Worm (Caenorhabditis elegans) whole organism, L4 larva: ENCODE data around the gene Y38A10A.11.

Source experiments
- F26F4.8 ChIP-seq: fragments of 200-800 bp; sonication (Bioruptor generic); conservative IDR thresholded peaks from 2 replicates; pipeline ENCODE4 v1.3.6; 2022; ENCODE audit warnings: missing genetic modification characterization, missing compliant biosample characterization
- F44E2.7 ChIP-seq: fragments of 200-800 bp; sonication (Bioruptor generic); IDR thresholded peaks from 2 replicates; pipeline ENCODE4 v2.1.2; 2022; ENCODE audit warnings: missing genetic modification characterization, missing compliant biosample characterization
- T20F7.1 ChIP-seq: fragments of 200-800 bp; sonication (Bioruptor generic); optimal IDR thresholded peaks from 2 replicates; lab custom pipeline; 2018; ENCODE audit warnings: mild to moderate bottlenecking, missing genetic modification characterization, missing compliant biosample characterization
- Y48G9A.11 ChIP-seq: fragments of 200-800 bp; sonication (Bioruptor generic); IDR thresholded peaks from 2 replicates; pipeline ENCODE4 v1.3.6; 2022; ENCODE audit warnings: missing genetic modification reagents, missing genetic modification characterization, missing compliant biosample characterization
- ZK546.5 ChIP-seq, 2 experiments: sonication (generic microtip); optimal IDR thresholded peaks; 2 replicates each; lab custom pipeline; 2017; ENCODE audit warnings: missing biosample characterization in 2 of 2, missing genetic modification characterization in 2 of 2
- aha-1 ChIP-seq: fragments of 150-350 bp; peaks from one replicate; lab custom pipeline; 2014; ENCODE audit warnings: missing biosample characterization, missing genetic modification characterization
- aly-2 ChIP-seq: sonication (generic microtip); optimal IDR thresholded peaks from 2 replicates; lab custom pipeline; 2018; ENCODE audit warnings: missing biosample characterization, missing genetic modification characterization
- ama-1 ChIP-seq: fragments of 150-350 bp; optimal IDR thresholded peaks from 2 replicates; lab custom pipeline; 2014; ENCODE audit warnings: inconsistent platforms, mixed read lengths
- attf-4 ChIP-seq: sonication (generic microtip); optimal IDR thresholded peaks from 3 replicates; lab custom pipeline; 2017; ENCODE audit warnings: missing biosample characterization, missing genetic modification characterization
- ceh-20 ChIP-seq: fragments of 200-800 bp; sonication (Bioruptor generic); IDR thresholded peaks from 2 replicates; pipeline ENCODE4 v1.3.6; 2022; ENCODE audit warnings: missing genetic modification reagents, missing genetic modification characterization, missing compliant biosample characterization
- ceh-32 ChIP-seq: sonication (generic microtip); optimal IDR thresholded peaks from 2 replicates; lab custom pipeline; 2016; ENCODE audit warnings: mild to moderate bottlenecking, missing genetic modification characterization, missing compliant biosample characterization; ENCODE audit not compliant: poor library complexity
- ceh-44 ChIP-seq: fragments of 200-800 bp; sonication (Bioruptor generic); IDR thresholded peaks from 2 replicates; pipeline ENCODE4 v1.3.6; 2022; ENCODE audit warnings: missing genetic modification reagents, missing genetic modification characterization, missing compliant biosample characterization
- ceh-82 ChIP-seq: sonication (generic microtip); optimal IDR thresholded peaks from 2 replicates; lab custom pipeline; 2017; ENCODE audit warnings: missing biosample characterization, missing genetic modification characterization
- ces-1 ChIP-seq: fragments of 150-350 bp; sonication (generic microtip); optimal IDR thresholded peaks from 4 replicates; lab custom pipeline; 2014; ENCODE audit warnings: missing biosample characterization, missing genetic modification reagents, missing genetic modification characterization
- cey-2 ChIP-seq: sonication (generic microtip); optimal IDR thresholded peaks from 3 replicates; lab custom pipeline; 2017; ENCODE audit warnings: missing genetic modification characterization, mild to moderate bottlenecking, missing compliant biosample characterization, antibody characterized with exemption, borderline replicate concordance; ENCODE audit not compliant: insufficient read depth
- daf-12 ChIP-seq: fragments of 150-350 bp; optimal IDR thresholded peaks from 2 replicates; lab custom pipeline; 2014; ENCODE audit warnings: missing biosample characterization, missing genetic modification reagents, missing genetic modification characterization
- dmd-9 ChIP-seq: fragments of 200-800 bp; sonication (Bioruptor generic); IDR thresholded peaks from 2 replicates; pipeline ENCODE4 v1.3.6; 2022; ENCODE audit warnings: missing genetic modification reagents, missing genetic modification characterization, missing compliant biosample characterization
- dve-1 ChIP-seq: sonication (generic microtip); optimal IDR thresholded peaks from 2 replicates; lab custom pipeline; 2017; ENCODE audit warnings: antibody characterized with exemption, mild to moderate bottlenecking, missing genetic modification characterization, missing compliant biosample characterization; ENCODE audit not compliant: insufficient read depth
- egl-27 ChIP-seq: sonication (generic microtip); optimal IDR thresholded peaks from 3 replicates; lab custom pipeline; 2017; ENCODE audit warnings: missing biosample characterization, missing genetic modification reagents, missing genetic modification characterization
- egl-43 ChIP-seq: fragments of 200-800 bp; sonication (Bioruptor generic); IDR thresholded peaks from 2 replicates; pipeline ENCODE4 v1.3.6; 2022; ENCODE audit warnings: missing genetic modification reagents, missing genetic modification characterization, missing compliant biosample characterization
- fos-1 ChIP-seq: fragments of 150-350 bp; optimal IDR thresholded peaks from 2 replicates; lab custom pipeline; 2014; ENCODE audit warnings: missing biosample characterization, missing genetic modification characterization
- gei-8 ChIP-seq: fragments of 200-800 bp; sonication (Bioruptor generic); optimal IDR thresholded peaks from 2 replicates; lab custom pipeline; 2018; ENCODE audit warnings: mild to moderate bottlenecking, missing genetic modification characterization, missing compliant biosample characterization
- hif-1 ChIP-seq, 2 experiments: sonication (generic microtip); optimal IDR thresholded peaks; 2 replicates each; lab custom pipeline; 2016 to 2017; ENCODE audit warnings: missing compliant biosample characterization in 2 of 2, missing genetic modification characterization in 2 of 2, missing genetic modification reagents in 2 of 2, missing genotype in 2 of 2, mild to moderate bottlenecking in 1 of 2
- hlh-11 ChIP-seq: fragments of 200-800 bp; sonication (Bioruptor generic); optimal IDR thresholded peaks from 2 replicates; lab custom pipeline; 2018; ENCODE audit warnings: mild to moderate bottlenecking, missing genetic modification characterization, missing compliant biosample characterization
- lim-7 ChIP-seq: fragments of 200-800 bp; sonication (Bioruptor generic); IDR thresholded peaks from 2 replicates; pipeline ENCODE4 v1.3.6; 2022; ENCODE audit warnings: missing genetic modification characterization, missing compliant biosample characterization
- lin-1 ChIP-seq: fragments of 200-800 bp; sonication (Bioruptor generic); IDR thresholded peaks from 2 replicates; pipeline ENCODE4 v1.3.6; 2022; ENCODE audit warnings: missing genetic modification reagents, missing genetic modification characterization, missing compliant biosample characterization
- lin-38 ChIP-seq: fragments of 200-800 bp; sonication (Bioruptor generic); IDR thresholded peaks from 2 replicates; pipeline ENCODE4 v1.3.6; 2022; ENCODE audit warnings: missing genetic modification reagents, missing genetic modification characterization, missing compliant biosample characterization
- lsy-2 ChIP-seq, 2 experiments: fragments of 150-350 bp in 1 of 2; sonication (generic microtip) in 1 of 2; optimal IDR thresholded peaks; 2 replicates each; lab custom pipeline; 2014 to 2017; ENCODE audit warnings: missing biosample characterization in 2 of 2, missing genetic modification characterization in 2 of 2
- madf-5 ChIP-seq, 2 experiments: fragments of 200-800 bp; sonication (Bioruptor generic); IDR thresholded peaks; 2 replicates each; pipeline ENCODE4 v1.3.6; 2022; ENCODE audit warnings: missing compliant biosample characterization in 2 of 2, missing genetic modification characterization in 2 of 2
- mdt-29 ChIP-seq: fragments of 200-800 bp; sonication (Bioruptor generic); IDR thresholded peaks from 2 replicates; pipeline ENCODE4 v1.3.6; 2022; ENCODE audit warnings: missing genetic modification reagents, missing genetic modification characterization, missing compliant biosample characterization
- mep-1 ChIP-seq: fragments of 150-350 bp; sonication (generic microtip); optimal IDR thresholded peaks from 3 replicates; lab custom pipeline; 2014; ENCODE audit warnings: missing biosample characterization, missing genetic modification characterization
- mxl-2 ChIP-seq: fragments of 200-800 bp; sonication (Bioruptor generic); conservative IDR thresholded peaks from 2 replicates; pipeline ENCODE4 v1.3.6; 2022; ENCODE audit warnings: missing genetic modification reagents, missing genetic modification characterization, missing compliant biosample characterization
- mxl-3 ChIP-seq: fragments of 200-800 bp; sonication (Bioruptor generic); optimal IDR thresholded peaks from 2 replicates; lab custom pipeline; 2018; ENCODE audit warnings: mild to moderate bottlenecking, missing genetic modification characterization, missing compliant biosample characterization
- nhr-102 ChIP-seq: sonication (generic microtip); optimal IDR thresholded peaks from 2 replicates; lab custom pipeline; 2016; ENCODE audit warnings: mild to moderate bottlenecking, missing genetic modification characterization, moderate library complexity, missing compliant biosample characterization
- nhr-11 ChIP-seq: fragments of 150-350 bp; optimal IDR thresholded peaks from 2 replicates; lab custom pipeline; 2014; ENCODE audit warnings: missing biosample characterization, missing genetic modification characterization
- nhr-111 ChIP-seq: fragments of 200-800 bp; sonication (Bioruptor generic); optimal IDR thresholded peaks from 2 replicates; lab custom pipeline; 2018; ENCODE audit warnings: mild to moderate bottlenecking, missing genetic modification characterization, missing compliant biosample characterization
- nhr-25 ChIP-seq: sonication (generic microtip); optimal IDR thresholded peaks from 2 replicates; lab custom pipeline; 2017; ENCODE audit warnings: missing genetic modification characterization, mild to moderate bottlenecking, missing compliant biosample characterization, antibody characterized with exemption, moderate library complexity, borderline replicate concordance; ENCODE audit not compliant: insufficient read depth
- nhr-41 ChIP-seq: fragments of 200-800 bp; sonication (Bioruptor generic); IDR thresholded peaks from 2 replicates; pipeline ENCODE4 v1.3.6; 2022; ENCODE audit warnings: missing genetic modification reagents, missing genetic modification characterization, missing compliant biosample characterization
- nhr-48 ChIP-seq: sonication (generic microtip); optimal IDR thresholded peaks from 2 replicates; lab custom pipeline; 2016; ENCODE audit warnings: mild to moderate bottlenecking, missing genetic modification characterization, missing compliant biosample characterization
- nhr-6 ChIP-seq: fragments of 150-350 bp; optimal IDR thresholded peaks from 2 replicates; lab custom pipeline; 2014; ENCODE audit warnings: missing biosample characterization, missing genetic modification characterization
- pha-4 ChIP-seq, 2 experiments: fragments of 150-350 bp in 1 of 2; fragments of 200-800 bp in 1 of 2; sonication (Bioruptor generic) in 1 of 2; IDR thresholded peaks in 1 of 2; optimal IDR thresholded peaks in 1 of 2; 2 replicates each; pipeline versions ENCODE4 v1.3.6 to Lab custom; 2014 to 2022; ENCODE audit warnings: missing genetic modification characterization in 2 of 2, missing genetic modification reagents in 2 of 2, missing biosample characterization in 1 of 2, missing compliant biosample characterization in 1 of 2
- php-3 ChIP-seq: fragments of 200-800 bp; sonication (Bioruptor generic); IDR thresholded peaks from 2 replicates; pipeline ENCODE4 v1.3.6; 2022; ENCODE audit warnings: missing genetic modification reagents, missing genetic modification characterization, missing compliant biosample characterization
- pqm-1 ChIP-seq: sonication (generic microtip); optimal IDR thresholded peaks from 2 replicates; lab custom pipeline; 2017; ENCODE audit warnings: missing biosample characterization, missing genetic modification characterization
- saeg-2 ChIP-seq: fragments of 200-800 bp; sonication (Bioruptor generic); IDR thresholded peaks from 2 replicates; pipeline ENCODE4 v1.3.6; 2022; ENCODE audit warnings: missing genetic modification reagents, missing genetic modification characterization, missing compliant biosample characterization
- sdz-12 ChIP-seq: fragments of 200-800 bp; sonication (Bioruptor generic); optimal IDR thresholded peaks from 2 replicates; lab custom pipeline; 2018; ENCODE audit warnings: mild to moderate bottlenecking, missing genetic modification characterization, missing compliant biosample characterization
- snpc-4 ChIP-seq: fragments of 150-350 bp; optimal IDR thresholded peaks from 2 replicates; lab custom pipeline; 2014; ENCODE audit warnings: missing biosample characterization, missing genetic modification characterization
- spr-1 ChIP-seq: sonication (generic microtip); optimal IDR thresholded peaks from 2 replicates; lab custom pipeline; 2016; ENCODE audit warnings: mild to moderate bottlenecking, missing genetic modification characterization, missing compliant biosample characterization
- tra-1 ChIP-seq: fragments of 200-800 bp; sonication (Bioruptor generic); IDR thresholded peaks from 2 replicates; pipeline ENCODE4 v1.3.6; 2022; ENCODE audit warnings: missing genetic modification reagents, missing genetic modification characterization, missing compliant biosample characterization
- zag-1 ChIP-seq: fragments of 150-350 bp; optimal IDR thresholded peaks from 2 replicates; lab custom pipeline; 2014; ENCODE audit warnings: missing biosample characterization, missing genetic modification characterization
- ztf-7 ChIP-seq: fragments of 150-350 bp; optimal IDR thresholded peaks from 2 replicates; lab custom pipeline; 2014; ENCODE audit warnings: missing biosample characterization, missing genetic modification characterization

The Y38A10A.11 gene

ce11 chrV:6100492-6101004 lies 2.8 kb downstream of the Y38A10A.11 start, which contains the start of gene crt-1 (continued):
- TF ChIP-seq saeg-2 (peak; percentile 70; the same call in 1 of the 2 replicates), pha-4 (GFP tag; IDR thresholded peaks at IDR 0.05; lab: Robert Waterston, UW) (peak; percentile 78; the same call in 1 of the 2 replicates), pha-4 (tag; optimal IDR thresholded peaks at IDR 0.05; lab: Kevin White, UChicago) (no peak), lsy-2 (tag; optimal IDR thresholded peaks at IDR 0.05; lab: Kevin White, UChicago) (peak; percentile 83 to 95), mep-1 (peak; percentile 94), daf-12 (tag; lab: Kevin White, UChicago) (no peak), mdt-29 (peak; percentile 82), hif-1 (tag; optimal IDR thresholded peaks at IDR 0.05; lab: Kevin White, UChicago) (peak in 1 of 2 experiments; percentile 81), lim-7 (GFP tag; lab: Robert Waterston, UW) (no peak), fos-1 (tag; lab: Kevin White, UChicago) (no peak), nhr-25 (peak; percentile 81), nhr-48 (tag; lab: Kevin White, UChicago) (peak; percentile 86), lin-38 (GFP tag; lab: Robert Waterston, UW) (peak; percentile 79), sdz-12 (no peak), cey-2 (tag; lab: Kevin White, UChicago) (no peak), spr-1 (tag; lab: Kevin White, UChicago) (peak; percentile 78), Y48G9A.11 (no peak), gei-8 (GFP tag; lab: Kevin White, UChicago) (peak; percentile 69), nhr-6 (tag; lab: Kevin White, UChicago) (peak; percentile 95), madf-5 (GFP tag; IDR thresholded peaks at IDR 0.05; lab: Robert Waterston, UW) (no peak), pqm-1 (tag; lab: Kevin White, UChicago) (no peak), F26F4.8 (GFP tag; lab: Robert Waterston, UW) (no peak), nhr-111 (no peak), mxl-3 (GFP tag; lab: Kevin White, UChicago) (peak; percentile 99), ztf-7 (tag; lab: Kevin White, UChicago) (peak; percentile 47), mxl-2 (GFP tag; lab: Robert Waterston, UW) (no peak), ceh-32 (tag; lab: Kevin White, UChicago) (peak; percentile 54), attf-4 (tag; lab: Kevin White, UChicago) (no peak), dve-1 (tag; lab: Kevin White, UChicago) (peak; percentile 95), ZK546.5 (tag; optimal IDR thresholded peaks at IDR 0.05; lab: Kevin White, UChicago) (no peak), egl-27 (no peak), lin-1 (GFP tag; lab: Robert Waterston, UW) (peak; percentile 85; the same call in 1 of the 2 replicates), egl-43 (GFP tag; lab: Robert Waterston, UW) (peak; percentile 86), snpc-4 (tag; lab: Kevin White, UChicago) (no peak), ces-1 (GFP tag; lab: Kevin White, UChicago) (no peak), ceh-20 (GFP tag; lab: Robert Waterston, UW) (peak; percentile 92), ceh-82 (tag; lab: Kevin White, UChicago) (no peak), zag-1 (no peak), T20F7.1 (peak; percentile 84), hlh-11 (peak; percentile 98), aha-1 (tag; lab: Kevin White, UChicago) (peak; percentile 100), tra-1 (GFP tag; lab: Robert Waterston, UW) (peak; percentile 68), php-3 (GFP tag; lab: Robert Waterston, UW) (peak; percentile 85), nhr-41 (GFP tag; lab: Robert Waterston, UW) (peak; percentile 94), nhr-102 (tag; lab: Kevin White, UChicago) (peak; percentile 92), dmd-9 (GFP tag; lab: Robert Waterston, UW) (peak; percentile 66; the same call in 1 of the 2 replicates), aly-2 (no peak), nhr-11 (tag; lab: Kevin White, UChicago) (peak; percentile 88), ceh-44 (GFP tag; lab: Robert Waterston, UW) (no peak), F44E2.7 (GFP tag; lab: Robert Waterston, UW) (no peak), ama-1 (no peak)
